Fruit fly (Drosophila melanogaster): ENCODE measurements around the gene Mnr.

The Mnr gene

DNA sequence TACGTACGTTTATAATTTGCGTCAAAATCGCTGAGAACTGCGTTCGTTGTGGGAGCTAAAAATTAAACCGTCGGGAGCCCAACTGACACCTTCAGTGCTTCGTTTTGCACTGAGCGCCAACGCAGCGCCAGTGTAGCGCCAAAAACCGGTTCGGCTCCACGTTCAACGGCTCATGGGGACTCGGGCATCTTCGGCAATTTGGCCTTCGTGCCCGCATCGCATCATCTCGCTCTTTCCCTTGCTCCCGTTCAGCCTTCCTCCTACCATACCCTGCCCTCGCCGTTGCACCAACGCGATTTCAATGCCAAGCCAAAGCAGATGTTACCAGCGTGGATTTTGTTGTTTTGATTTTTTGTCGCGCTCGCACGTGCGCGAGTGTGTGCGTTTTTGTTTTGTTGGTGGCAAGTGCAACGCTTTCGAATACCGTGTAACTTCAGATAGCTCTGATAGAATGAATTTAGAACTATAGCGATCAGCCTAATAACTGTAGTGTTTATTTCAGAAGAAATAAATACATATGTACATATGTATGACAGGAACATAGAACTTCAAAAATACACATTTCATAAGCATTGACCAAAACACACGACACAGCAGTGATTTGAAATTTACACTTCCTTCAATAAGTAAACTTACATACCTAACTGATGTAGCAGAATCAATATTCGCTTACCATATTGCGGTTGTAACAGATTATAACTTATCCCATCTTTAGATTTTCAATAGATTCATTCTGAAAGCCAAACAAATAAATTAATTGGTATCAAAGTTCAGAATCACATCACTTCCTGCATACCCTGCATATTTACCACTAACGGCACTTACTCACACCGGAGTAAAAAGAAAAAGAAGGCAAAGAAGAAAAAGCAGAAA lies at the start of gene Mnr (continued):
- TF ChIP-seq Dek (tag; optimal IDR thresholded peaks at IDR 0.05) (no peak), CG42726 (GFP tag; IDR thresholded peaks at IDR 0.05; ENCODE audit: partially characterized antibody) (no peak), bbx (GFP tag; IDR thresholded peaks at IDR 0.05; ENCODE audit: partially characterized antibody) (peak; percentile 54; the same call in 1 of the 2 replicates), gcm (GFP tag; optimal IDR thresholded peaks at IDR 0.05) (peak; percentile 12), CG6765 (GFP tag; optimal IDR thresholded peaks at IDR 0.05) (no peak), CG32532 (GFP tag; IDR thresholded peaks at IDR 0.05) (peak; percentile 48; the same call in 1 of the 2 replicates), Hand (GFP tag; optimal IDR thresholded peaks at IDR 0.05) (no peak), corto (GFP tag; optimal IDR thresholded peaks at IDR 0.05) (no peak), CG8388 (GFP tag; optimal IDR thresholded peaks at IDR 0.05) (peak; percentile 70), CG15514 (GFP tag; optimal IDR thresholded peaks at IDR 0.05) (peak; percentile 24), jigr1 (GFP tag; IDR thresholded peaks at IDR 0.05) (no peak), MTF-1 (GFP tag; optimal IDR thresholded peaks at IDR 0.05; ENCODE audit: borderline replicate concordance) (peak; percentile 61), twi (tag; optimal IDR thresholded peaks at IDR 0.05) (peak; percentile 93), Nf-YC (tag; optimal IDR thresholded peaks at IDR 0.05) (peak; percentile 22), abd-A (tag; optimal IDR thresholded peaks at IDR 0.05) (peak; percentile 72), MESR4 (GFP tag; optimal IDR thresholded peaks at IDR 0.05) (peak; percentile 6), az2 (GFP tag; optimal IDR thresholded peaks at IDR 0.05) (peak; percentile 2), grn (GFP tag; optimal IDR thresholded peaks at IDR 0.05) (no peak), Hmr (GFP tag; optimal IDR thresholded peaks at IDR 0.05) (peak; percentile 4), Ssrp (tag; optimal IDR thresholded peaks at IDR 0.05) (no peak), phol (tag; optimal IDR thresholded peaks at IDR 0.05) (peak; percentile 10), NC2β (GFP tag; optimal IDR thresholded peaks at IDR 0.05) (no peak), gcm2 (GFP tag; optimal IDR thresholded peaks at IDR 0.05) (peak; percentile 28), E2f2 (GFP tag; IDR thresholded peaks at IDR 0.05) (peak; percentile 15; the same call in 1 of the 2 replicates), CG7786 (GFP tag; optimal IDR thresholded peaks at IDR 0.05) (peak; percentile 5), HLHmδ (GFP tag; optimal IDR thresholded peaks at IDR 0.05) (no peak), hkb (optimal IDR thresholded peaks at IDR 0.05) (no peak), hkb (GFP tag; IDR thresholded peaks at IDR 0.05) (0 out of 2 replicates have a peak, but pooled peaks have one; percentile 33), Fer1 (GFP tag; optimal IDR thresholded peaks at IDR 0.05) (peak; percentile 20), CG17361 (GFP tag; IDR thresholded peaks at IDR 0.05) (peak; percentile 59; the same call in 2 of the 3 replicates), sob (GFP tag; IDR thresholded peaks at IDR 0.05) (0 out of 2 replicates have a peak, but pooled peaks have one; percentile 25), Rfx (GFP tag; IDR thresholded peaks at IDR 0.05) (0 out of 2 replicates have a peak, but pooled peaks have one; percentile 20), nerfin-2 (GFP tag; IDR thresholded peaks at IDR 0.05; ENCODE audit: partially characterized antibody) (no peak), CG2199 (GFP tag; IDR thresholded peaks at IDR 0.05) (peak; percentile 63; the same call in 1 of the 3 replicates), run (tag; optimal IDR thresholded peaks at IDR 0.05) (no peak), CG9609 (GFP tag; optimal IDR thresholded peaks at IDR 0.05) (no peak), Jarid2 (GFP tag; optimal IDR thresholded peaks at IDR 0.05) (peak; percentile 80), Dbx (GFP tag; IDR thresholded peaks at IDR 0.05) (0 out of 3 replicates have a peak, but pooled peaks have one; percentile 23), rib (GFP tag; IDR thresholded peaks at IDR 0.05) (peak; percentile 73), ara (GFP tag; IDR thresholded peaks at IDR 0.05) (0 out of 2 replicates have a peak, but pooled peaks have one; percentile 40), tna (GFP tag; IDR thresholded peaks at IDR 0.05; ENCODE audit: partially characterized antibody) (peak; percentile 58; the same call in 1 of the 2 replicates), CG1832 (GFP tag; optimal IDR thresholded peaks at IDR 0.05) (peak; percentile 71), Drgx (GFP tag; IDR thresholded peaks at IDR 0.05) (peak; percentile 39; the same call in 1 of the 2 replicates), dysf (GFP tag; IDR thresholded peaks at IDR 0.05) (0 out of 3 replicates have a peak, but pooled peaks have one; percentile 2), CG15011 (GFP tag; optimal IDR thresholded peaks at IDR 0.05) (no peak), Hr39 (optimal IDR thresholded peaks at IDR 0.05) (peak; percentile 85), so (GFP tag; IDR thresholded peaks at IDR 0.05) (0 out of 3 replicates have a peak, but pooled peaks have one; percentile 9), Poxn (GFP tag; IDR thresholded peaks at IDR 0.05) (no peak)

All from whole organism, embryonic.